Worm (Caenorhabditis elegans): Measurements from ENCODE around the gene K10C9.1.

K10C9.1 gene

DNA sequence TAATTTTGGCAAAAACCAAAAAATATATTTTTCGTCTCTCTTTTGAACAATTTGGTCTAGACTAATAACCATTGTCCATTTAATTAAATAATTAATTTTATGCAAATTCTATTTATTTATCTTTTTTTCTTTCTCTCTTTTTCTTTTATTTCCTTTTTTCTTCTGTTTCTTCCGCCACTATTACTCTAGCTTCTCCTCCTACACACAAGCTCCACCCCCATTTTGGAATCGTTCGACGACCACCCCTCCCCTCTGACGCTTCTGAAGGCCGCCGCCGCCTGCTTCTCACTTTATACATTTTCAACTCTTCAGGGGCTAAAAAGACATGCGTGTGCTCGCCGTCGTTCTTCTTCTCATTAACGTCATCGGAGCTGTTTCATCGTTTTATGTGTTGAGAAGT, at the start of gene K10C9.1:
Gene K10C9.1, plus strand, starts transcription at position 301 of the 400 bp plus-strand sequence.
- no peak for TF ChIP-seq pha-4 (tag; optimal IDR thresholded peaks at IDR 0.05)
- TF ChIP-seq ces-1 (GFP tag; optimal IDR thresholded peaks at IDR 0.05): peak; percentile 42
- no peak for TF ChIP-seq drap-1 (GFP tag; optimal IDR thresholded peaks at IDR 0.05)

DNA sequence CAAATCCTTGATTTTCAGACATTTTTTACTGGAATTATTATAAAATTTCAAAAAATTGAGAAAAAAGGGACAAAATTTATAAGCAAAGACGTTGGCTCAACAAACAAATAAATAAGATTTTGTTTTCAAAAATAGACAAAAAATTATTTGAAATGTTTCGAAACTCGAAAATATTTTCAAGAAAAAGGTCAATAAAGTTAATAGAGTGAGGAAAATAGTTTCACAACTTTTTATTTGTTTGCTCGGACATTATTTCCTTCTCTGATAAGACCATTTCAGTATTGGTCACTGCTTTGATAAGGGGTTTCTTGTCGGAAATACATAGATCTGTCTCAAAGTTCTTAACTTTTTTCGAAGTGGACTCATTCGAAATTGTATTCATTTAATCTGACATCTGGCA, 48.0 kb upstream of the K10C9.1 start, which contains the start of gene R09A1.3:
Gene R09A1.3, minus strand, starts transcription at position 31 of the 400 bp plus-strand sequence.
- TF ChIP-seq sptf-1 (tag; optimal IDR thresholded peaks at IDR 0.05) (no peak), unc-120 (tag; optimal IDR thresholded peaks at IDR 0.05; ENCODE audit: poor library complexity, severe bottlenecking) (no peak), pha-4 (tag; optimal IDR thresholded peaks at IDR 0.05) (no peak), zip-8 (tag; optimal IDR thresholded peaks at IDR 0.05) (no peak), ceh-39 (tag; optimal IDR thresholded peaks at IDR 0.05) (no peak), mls-2 (tag; optimal IDR thresholded peaks at IDR 0.05) (no peak)

DNA sequence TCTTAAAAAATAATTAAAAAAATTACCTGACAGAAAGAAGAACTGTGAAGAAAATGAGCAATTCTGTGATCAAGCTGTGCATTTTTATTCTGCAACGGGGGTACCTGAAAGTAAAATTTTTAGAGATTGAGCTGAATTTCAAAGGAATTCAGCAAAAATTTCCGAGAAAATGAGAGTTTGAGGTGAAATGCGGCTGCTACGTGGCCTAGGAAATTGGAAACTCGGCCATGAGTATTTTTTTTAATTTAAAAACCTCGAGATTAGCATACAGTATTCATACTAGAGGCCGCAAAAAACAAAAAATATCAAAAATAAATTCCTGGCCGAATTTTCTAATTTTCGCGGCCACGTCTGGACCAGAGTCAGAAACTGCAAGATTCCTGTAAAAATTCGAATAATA, 41.7 kb upstream of the K10C9.1 start, which contains the start of gene flp-34:
Gene flp-34, minus strand, starts transcription at position 101 of the 400 bp plus-strand sequence.
- TF ChIP-seq nhr-2 (tag; optimal IDR thresholded peaks at IDR 0.05) (no peak), blmp-1 (tag; optimal IDR thresholded peaks at IDR 0.05) (no peak), lin-13 (tag; optimal IDR thresholded peaks at IDR 0.05) (no peak), unc-39 (tag; optimal IDR thresholded peaks at IDR 0.05) (no peak), ham-2 (GFP tag; optimal IDR thresholded peaks at IDR 0.05) (no peak), elt-1 (tag; optimal IDR thresholded peaks at IDR 0.05; ENCODE audit: borderline replicate concordance, insufficient read depth) (no peak)

DNA sequence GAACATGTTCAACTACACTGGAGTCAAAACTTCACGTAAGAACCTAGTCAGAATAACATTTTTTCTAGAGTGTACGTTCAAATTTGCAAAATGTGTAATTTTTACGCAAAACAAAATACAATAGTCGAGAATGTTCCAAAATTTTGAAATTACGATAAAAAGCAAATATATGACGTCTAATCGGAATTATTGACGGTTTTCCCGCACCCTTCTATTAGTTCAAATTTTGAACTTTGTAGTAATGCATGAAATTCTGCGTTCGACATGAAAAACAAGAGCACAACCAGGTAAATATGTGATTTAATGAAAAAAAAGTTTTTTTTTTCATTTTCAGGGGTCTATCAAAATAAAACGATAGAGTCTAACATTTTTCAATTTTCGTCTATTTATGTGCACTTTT, 37.0 kb upstream of the K10C9.1 start:
- TF ChIP-seq lin-32 (GFP tag; optimal IDR thresholded peaks at IDR 0.05) (no peak), drap-1 (GFP tag; optimal IDR thresholded peaks at IDR 0.05) (no peak), hlh-1 (tag; optimal IDR thresholded peaks at IDR 0.05) (no peak), mep-1 (tag; optimal IDR thresholded peaks at IDR 0.05) (no peak), lsy-2 (tag; optimal IDR thresholded peaks at IDR 0.05) (no peak), ceh-39 (tag; optimal IDR thresholded peaks at IDR 0.05) (no peak), ceh-83 (GFP tag; optimal IDR thresholded peaks at IDR 0.05) (no peak), blmp-1 (tag; optimal IDR thresholded peaks at IDR 0.05) (no peak), ham-2 (GFP tag; optimal IDR thresholded peaks at IDR 0.05) (no peak), elt-3 (tag; optimal IDR thresholded peaks at IDR 0.05) (no peak), bed-3 (GFP tag; optimal IDR thresholded peaks at IDR 0.05) (no peak), sptf-1 (tag; optimal IDR thresholded peaks at IDR 0.05) (no peak), ceh-43 (GFP tag; optimal IDR thresholded peaks at IDR 0.05) (no peak), ztf-11 (tag; optimal IDR thresholded peaks at IDR 0.05) (no peak), tbx-8 (GFP tag; optimal IDR thresholded peaks at IDR 0.05) (no peak), nhr-28 (tag; optimal IDR thresholded peaks at IDR 0.05) (no peak)

- no peak for TF ChIP-seq zip-8 (tag; optimal IDR thresholded peaks at IDR 0.05)
- no peak for TF ChIP-seq ztf-11 (tag; optimal IDR thresholded peaks at IDR 0.05)
- TF ChIP-seq unc-39 (tag; optimal IDR thresholded peaks at IDR 0.05): no peak
- TF ChIP-seq unc-62 (GFP tag; optimal IDR thresholded peaks at IDR 0.05): no peak
- no peak for TF ChIP-seq tbx-8 (GFP tag; optimal IDR thresholded peaks at IDR 0.05)
- TF ChIP-seq snpc-4 (tag; optimal IDR thresholded peaks at IDR 0.05): no peak
- TF ChIP-seq nhr-76 (tag; optimal IDR thresholded peaks at IDR 0.05): no peak
- TF ChIP-seq M03D4.4 (tag; optimal IDR thresholded peaks at IDR 0.05): no peak
- no peak for TF ChIP-seq hlh-1 (tag; optimal IDR thresholded peaks at IDR 0.05)
- TF ChIP-seq bed-3 (GFP tag; optimal IDR thresholded peaks at IDR 0.05): no peak
- TF ChIP-seq nhr-2 (tag; optimal IDR thresholded peaks at IDR 0.05): no peak
- no peak for TF ChIP-seq lsy-2 (tag; optimal IDR thresholded peaks at IDR 0.05)
- no peak for TF ChIP-seq nhr-12 (tag; optimal IDR thresholded peaks at IDR 0.05)
- no peak for TF ChIP-seq sptf-1 (tag; optimal IDR thresholded peaks at IDR 0.05)
- no peak for TF ChIP-seq nhr-237 (tag; optimal IDR thresholded peaks at IDR 0.05)
- no peak for TF ChIP-seq lin-32 (GFP tag; optimal IDR thresholded peaks at IDR 0.05)
- TF ChIP-seq mep-1 (tag; optimal IDR thresholded peaks at IDR 0.05): no peak
Measured at ce11 chrV:1047251-1047650, 27.8 kb upstream of the K10C9.1 start.

ce11 chrV:1048482-1048881, 26.6 kb upstream of the K10C9.1 start, which contains the start of gene nra-4:
nra-4 (minus strand) TSS chrV:1048582.
- TF ChIP-seq nhr-2 (tag; optimal IDR thresholded peaks at IDR 0.05) (no peak), ceh-43 (GFP tag; optimal IDR thresholded peaks at IDR 0.05) (no peak)
